Fruit fly (Drosophila melanogaster) whole organism, embryonic: Measurements from ENCODE around the gene CG33483.

ENCODE experiments used
- Adf1 ChIP-seq: fragments of 200-800 bp; sonication (Bioruptor generic); IDR thresholded peaks from 2 replicates; pipeline ENCODE4 v1.3.6; 2022; ENCODE audit warnings: missing biosample characterization, missing genetic modification characterization
- CG10147 ChIP-seq: fragments of 200-800 bp; sonication (Bioruptor generic); optimal IDR thresholded peaks from 2 replicates; lab custom pipeline; 2019; ENCODE audit warnings: missing biosample characterization, mild to moderate bottlenecking, missing genetic modification characterization, moderate library complexity
- CG10959 ChIP-seq: fragments of 200-800 bp; sonication (Bioruptor generic); IDR thresholded peaks from 2 replicates; pipeline ENCODE4 v1.3.6; 2022; ENCODE audit warnings: missing biosample characterization, missing genetic modification characterization
- CG11696 ChIP-seq: fragments of 200-800 bp; sonication (Bioruptor generic); IDR thresholded peaks from 2 replicates; pipeline ENCODE4 v1.3.6; 2022; ENCODE audit warnings: missing biosample characterization, missing genetic modification characterization
- CG11723 ChIP-seq: fragments of 200-800 bp; sonication (Bioruptor generic); optimal IDR thresholded peaks from 2 replicates; lab custom pipeline; 2017; ENCODE audit warnings: missing biosample characterization, mild to moderate bottlenecking, missing genetic modification characterization
- CG12236 ChIP-seq: fragments of 200-800 bp; sonication (Bioruptor generic); optimal IDR thresholded peaks from 2 replicates; lab custom pipeline; 2016; ENCODE audit warnings: missing biosample characterization, missing genetic modification characterization
- CG14710 ChIP-seq: fragments of 200-800 bp; sonication (Bioruptor generic); optimal IDR thresholded peaks from 3 replicates; lab custom pipeline; 2019; ENCODE audit warnings: missing biosample characterization, mild to moderate bottlenecking, missing genetic modification characterization, moderate library complexity
- CG17186 ChIP-seq: fragments of 200-800 bp; sonication (Bioruptor generic); optimal IDR thresholded peaks from 3 replicates; lab custom pipeline; 2017; ENCODE audit warnings: missing biosample characterization, missing genetic modification reagents, missing genetic modification characterization
- CG18011 ChIP-seq: fragments of 200-800 bp; sonication (Bioruptor generic); optimal IDR thresholded peaks from 2 replicates; lab custom pipeline; 2017; ENCODE audit warnings: missing biosample characterization, missing genetic modification characterization, mild to moderate bottlenecking, moderate library complexity, missing genotype
- CG32532 ChIP-seq: fragments of 200-800 bp; sonication (Bioruptor generic); IDR thresholded peaks from 2 replicates; pipeline ENCODE4 v1.3.6; 2022; ENCODE audit warnings: missing biosample characterization, missing genetic modification characterization
- CG3847 ChIP-seq: fragments of 200-800 bp; sonication (Bioruptor generic); IDR thresholded peaks from 2 replicates; pipeline ENCODE4 v1.3.6; 2022; ENCODE audit warnings: missing biosample characterization, missing genetic modification characterization
- CG6272 ChIP-seq: fragments of 200-800 bp; sonication (Bioruptor generic); IDR thresholded peaks from 2 replicates; pipeline ENCODE4 v1.3.6; 2022; ENCODE audit warnings: missing biosample characterization, missing genetic modification characterization
- CG6765 ChIP-seq: fragments of 200-800 bp; sonication (Bioruptor generic); optimal IDR thresholded peaks from 3 replicates; lab custom pipeline; 2017; ENCODE audit warnings: missing biosample characterization, mild to moderate bottlenecking, missing genetic modification characterization
- CG6813 ChIP-seq: fragments of 200-800 bp; sonication (Bioruptor generic); optimal IDR thresholded peaks from 2 replicates; lab custom pipeline; 2017; ENCODE audit warnings: missing biosample characterization, missing genetic modification characterization, mild to moderate bottlenecking, moderate library complexity, missing genetic modification reagents
- CG7786 ChIP-seq: fragments of 200-800 bp; sonication (Bioruptor generic); optimal IDR thresholded peaks from 2 replicates; lab custom pipeline; 2016; ENCODE audit warnings: missing biosample characterization, missing genetic modification characterization
- CG8765 ChIP-seq: fragments of 200-800 bp; sonication (Bioruptor generic); IDR thresholded peaks from 2 replicates; pipeline ENCODE4 v1.3.6; 2022; ENCODE audit warnings: missing biosample characterization, missing genetic modification characterization
- CG9876 ChIP-seq: fragments of 200-800 bp; sonication (Bioruptor generic); optimal IDR thresholded peaks from 2 replicates; lab custom pipeline; 2016; ENCODE audit warnings: missing biosample characterization, missing genetic modification characterization
- CTCF ChIP-seq: fragments of 200-800 bp; sonication (Bioruptor generic); optimal IDR thresholded peaks from 2 replicates; lab custom pipeline; 2017; ENCODE audit warnings: missing biosample characterization, mild to moderate bottlenecking, missing genetic modification characterization, moderate library complexity
- Chrac-16 ChIP-seq: fragments of 200-800 bp; sonication (Bioruptor generic); optimal IDR thresholded peaks from 3 replicates; lab custom pipeline; 2016; ENCODE audit warnings: missing biosample characterization, missing genetic modification characterization
- Dek ChIP-seq: fragments of 200-800 bp; sonication (Bioruptor generic); optimal IDR thresholded peaks from 3 replicates; lab custom pipeline; 2019; ENCODE audit warnings: missing biosample characterization, mild to moderate bottlenecking, missing genetic modification characterization, moderate library complexity
- Fer1 ChIP-seq: fragments of 200-800 bp; sonication (Bioruptor generic); optimal IDR thresholded peaks from 2 replicates; lab custom pipeline; 2017; ENCODE audit warnings: missing biosample characterization, mild to moderate bottlenecking, missing genetic modification characterization
- HHEX ChIP-seq: fragments of 200-800 bp; sonication (Bioruptor generic); optimal IDR thresholded peaks from 3 replicates; lab custom pipeline; 2017; ENCODE audit warnings: missing biosample characterization, mild to moderate bottlenecking, missing genetic modification characterization, missing genetic modification reagents
- Lpt ChIP-seq: fragments of >200 bp; optimal IDR thresholded peaks from 2 replicates; lab custom pipeline; 2018; ENCODE audit warnings: missing biosample characterization, missing genetic modification characterization
- Max ChIP-seq: fragments of 200-800 bp; sonication (Bioruptor generic); optimal IDR thresholded peaks from 2 replicates; lab custom pipeline; 2016; ENCODE audit warnings: missing biosample characterization, mild to moderate bottlenecking, missing genetic modification characterization
- Mrtf ChIP-seq: fragments of 200-800 bp; sonication (Bioruptor generic); IDR thresholded peaks from 3 replicates; pipeline ENCODE4 v1.3.6; 2022; ENCODE audit warnings: missing biosample characterization, missing genetic modification characterization
- Nf-YC ChIP-seq: fragments of 200-800 bp; optimal IDR thresholded peaks from 3 replicates; lab custom pipeline; 2019; ENCODE audit warnings: missing biosample characterization, mild to moderate bottlenecking, missing genetic modification characterization, moderate library complexity
- NfI ChIP-seq: fragments of 200-800 bp; sonication (Bioruptor generic); optimal IDR thresholded peaks from 3 replicates; lab custom pipeline; 2018; ENCODE audit warnings: missing biosample characterization, mild to moderate bottlenecking, missing genetic modification characterization, moderate library complexity
- Rfx ChIP-seq: fragments of 200-800 bp; sonication (Bioruptor generic); IDR thresholded peaks from 2 replicates; pipeline ENCODE4 v1.3.6; 2022; ENCODE audit warnings: missing biosample characterization, missing genetic modification characterization
- Sin3A ChIP-seq: fragments of >200 bp; optimal IDR thresholded peaks from 2 replicates; lab custom pipeline; 2018
- Tbp ChIP-seq: fragments of >200 bp; optimal IDR thresholded peaks from 2 replicates; lab custom pipeline; 2018; ENCODE audit warnings: missing biosample characterization, missing genetic modification characterization
- Xrp1 ChIP-seq: fragments of 200-800 bp; sonication (Bioruptor generic); IDR thresholded peaks from 2 replicates; pipeline ENCODE4 v1.3.6; 2022; ENCODE audit warnings: missing biosample characterization, missing genetic modification characterization
- aop ChIP-seq: fragments of 200-800 bp; sonication (Bioruptor generic); IDR thresholded peaks from 2 replicates; pipeline ENCODE4 v1.3.6; 2022; ENCODE audit warnings: missing biosample characterization, missing genetic modification characterization
- dan ChIP-seq: fragments of 200-800 bp; sonication (Bioruptor generic); IDR thresholded peaks from 2 replicates; pipeline ENCODE4 v1.3.6; 2022; ENCODE audit warnings: missing biosample characterization, missing genetic modification characterization
- dysf ChIP-seq: fragments of 200-800 bp; sonication (Bioruptor generic); IDR thresholded peaks from 3 replicates; pipeline ENCODE4 v1.3.6; 2022; ENCODE audit warnings: missing biosample characterization, missing genetic modification characterization
- eve ChIP-seq, 2 experiments: fragments of >200 bp; optimal IDR thresholded peaks; 2 replicates each; lab custom pipeline; 2017; ENCODE audit warnings: missing biosample characterization in 2 of 2, missing genetic modification characterization in 2 of 2
- exex ChIP-seq: fragments of 200-800 bp; sonication (Bioruptor generic); optimal IDR thresholded peaks from 4 replicates; lab custom pipeline; 2018; ENCODE audit warnings: missing biosample characterization, mild to moderate bottlenecking, missing genetic modification characterization, moderate library complexity
- gfzf ChIP-seq: fragments of 200-800 bp; sonication (Bioruptor generic); optimal IDR thresholded peaks from 2 replicates; lab custom pipeline; 2016; ENCODE audit warnings: missing biosample characterization, mild to moderate bottlenecking, missing genetic modification characterization, moderate library complexity
- ham ChIP-seq: fragments of 200-800 bp; sonication (Bioruptor generic); IDR thresholded peaks from 2 replicates; pipeline ENCODE4 v1.3.6; 2022; ENCODE audit warnings: missing biosample characterization, missing genetic modification characterization
- her ChIP-seq: fragments of 200-800 bp; sonication (Bioruptor generic); optimal IDR thresholded peaks from 2 replicates; lab custom pipeline; 2016; ENCODE audit warnings: missing biosample characterization, missing genetic modification characterization
- hth ChIP-seq: fragments of >200 bp; optimal IDR thresholded peaks from 2 replicates; lab custom pipeline; 2017; ENCODE audit warnings: inconsistent platforms
- jigr1 ChIP-seq: fragments of 200-800 bp; sonication (Bioruptor generic); IDR thresholded peaks from 3 replicates; pipeline ENCODE4 v1.3.6; 2022; ENCODE audit warnings: missing biosample characterization, missing genetic modification characterization
- lab ChIP-seq: fragments of 200-800 bp; sonication (Bioruptor generic); optimal IDR thresholded peaks from 3 replicates; lab custom pipeline; 2017; ENCODE audit warnings: missing biosample characterization, missing genetic modification characterization, mild to moderate bottlenecking, moderate library complexity, missing genetic modification reagents
- maf-S ChIP-seq: fragments of 200-800 bp; sonication (Bioruptor generic); optimal IDR thresholded peaks from 2 replicates; lab custom pipeline; 2016; ENCODE audit warnings: missing biosample characterization, missing genetic modification characterization
- nom ChIP-seq: fragments of 200-800 bp; sonication (Bioruptor generic); optimal IDR thresholded peaks from 2 replicates; lab custom pipeline; 2017; ENCODE audit warnings: missing biosample characterization, missing genetic modification characterization, mild to moderate bottlenecking, moderate library complexity, missing genetic modification reagents
- org-1 ChIP-seq: fragments of 200-800 bp; sonication (Bioruptor generic); optimal IDR thresholded peaks from 2 replicates; lab custom pipeline; 2017; ENCODE audit warnings: missing biosample characterization, missing genetic modification characterization
- peb ChIP-seq: fragments of 200-800 bp; sonication (Bioruptor generic); IDR thresholded peaks from 2 replicates; pipeline ENCODE4 v1.3.6; 2022; ENCODE audit warnings: missing biosample characterization, missing genetic modification characterization
- salm ChIP-seq: fragments of 200-800 bp; sonication (Bioruptor generic); optimal IDR thresholded peaks from 2 replicates; lab custom pipeline; 2018; ENCODE audit warnings: missing biosample characterization, mild to moderate bottlenecking, missing genetic modification characterization
- scrt ChIP-seq: fragments of 200-800 bp; sonication (Bioruptor generic); optimal IDR thresholded peaks from 2 replicates; lab custom pipeline; 2018; ENCODE audit warnings: missing biosample characterization, mild to moderate bottlenecking, missing genetic modification characterization, moderate library complexity
- sd ChIP-seq: fragments of 200-800 bp; sonication (Bioruptor generic); optimal IDR thresholded peaks from 3 replicates; lab custom pipeline; 2018; ENCODE audit warnings: missing biosample characterization, mild to moderate bottlenecking, missing genetic modification characterization, moderate library complexity
- sim ChIP-seq: fragments of 200-800 bp; sonication (Bioruptor generic); IDR thresholded peaks from 2 replicates; pipeline ENCODE4 v1.3.6; 2022; ENCODE audit warnings: missing biosample characterization, missing genetic modification characterization
- tin ChIP-seq: fragments of 200-800 bp; sonication (Bioruptor generic); optimal IDR thresholded peaks from 3 replicates; lab custom pipeline; 2016; ENCODE audit warnings: missing biosample characterization, missing genetic modification characterization
- tio ChIP-seq: fragments of 200-800 bp; sonication (Bioruptor generic); optimal IDR thresholded peaks from 2 replicates; lab custom pipeline; 2017; ENCODE audit warnings: missing biosample characterization, missing genetic modification characterization, inconsistent platforms
- tna ChIP-seq: fragments of 200-800 bp; sonication (Bioruptor generic); IDR thresholded peaks from 2 replicates; pipeline ENCODE4 v1.3.6; 2022; ENCODE audit warnings: missing biosample characterization, missing genetic modification characterization; ENCODE audit not compliant: partially characterized antibody
- z ChIP-seq: fragments of 200-800 bp; sonication (Bioruptor generic); IDR thresholded peaks from 3 replicates; pipeline ENCODE4 v1.3.6; 2022; ENCODE audit warnings: missing biosample characterization, missing genetic modification characterization

CG33483 gene

dm6 chr3R:30865365-30865770 lies 36.6 kb downstream of the CG33483 start (continued):
- TF ChIP-seq HHEX: no peak
- no peak for TF ChIP-seq jigr1 (GFP tag; lab: Robert Waterston, UW)
- no peak for TF ChIP-seq tio (GFP tag; lab: Kevin White, UChicago)
- no peak for TF ChIP-seq CG10147 (GFP tag; lab: Kevin White, UChicago)
- TF ChIP-seq Mrtf: no peak
- no peak for TF ChIP-seq CG6813
- TF ChIP-seq Rfx: no peak
- no peak for TF ChIP-seq exex (tag; lab: Kevin White, UChicago)
- TF ChIP-seq her (GFP tag; lab: Kevin White, UChicago): no peak
- TF ChIP-seq eve (GFP tag; optimal IDR thresholded peaks at IDR 0.05; lab: Kevin White, UChicago): peak in 1 of 2 experiments; percentile 69
- TF ChIP-seq scrt: no peak
- no peak for TF ChIP-seq gfzf
- peak; percentile 25 for TF ChIP-seq Chrac-16 (GFP tag; lab: Kevin White, UChicago)
- TF ChIP-seq org-1 (GFP tag; lab: Kevin White, UChicago): no peak
- no peak for TF ChIP-seq NfI
- TF ChIP-seq Tbp: no peak
- no peak for TF ChIP-seq CG12236
- TF ChIP-seq Max: no peak
- peak; percentile 24 for TF ChIP-seq tin (GFP tag; lab: Kevin White, UChicago)
- no peak for TF ChIP-seq ham
- TF ChIP-seq Xrp1: peak; percentile 73
- no peak for TF ChIP-seq Sin3A
- no peak for TF ChIP-seq CG9876 (GFP tag; lab: Kevin White, UChicago)
- TF ChIP-seq nom (GFP tag; lab: Kevin White, UChicago): no peak
- TF ChIP-seq lab (GFP tag; lab: Kevin White, UChicago): peak; percentile 41
- 0 out of 3 replicates have a peak, but pooled peaks have one; percentile 21 for TF ChIP-seq dysf (GFP tag; lab: Robert Waterston, UW)
- no peak for TF ChIP-seq CG6765 (GFP tag; lab: Kevin White, UChicago)
- TF ChIP-seq CG7786 (GFP tag; lab: Kevin White, UChicago): no peak
- TF ChIP-seq Nf-YC (tag; lab: Kevin White, UChicago): peak; percentile 35
- TF ChIP-seq z (GFP tag; lab: Robert Waterston, UW): no peak
- no peak for TF ChIP-seq aop (GFP tag; lab: Robert Waterston, UW)
- TF ChIP-seq CG8765 (GFP tag; lab: Robert Waterston, UW): no peak
- no peak for TF ChIP-seq CG11723 (GFP tag; lab: Kevin White, UChicago)
- no peak for TF ChIP-seq sim (GFP tag; lab: Robert Waterston, UW)
- TF ChIP-seq CG17186: no peak
- no peak for TF ChIP-seq dan
- TF ChIP-seq peb: 0 out of 2 replicates have a peak, but pooled peaks have one; percentile 12
- TF ChIP-seq CG3847: peak; percentile 29; the same call in 1 of the 2 replicates
- no peak for TF ChIP-seq CG18011 (GFP tag; lab: Kevin White, UChicago)
- no peak for TF ChIP-seq Adf1 (GFP tag; lab: Robert Waterston, UW)
- no peak for TF ChIP-seq CG32532
- peak; percentile 43; the same call in 1 of the 2 replicates for TF ChIP-seq CG10959 (GFP tag; lab: Robert Waterston, UW)
- TF ChIP-seq Dek (tag; lab: Kevin White, UChicago): no peak
- no peak for TF ChIP-seq Fer1 (GFP tag; lab: Kevin White, UChicago)
- TF ChIP-seq maf-S (GFP tag; lab: Kevin White, UChicago): no peak
- no peak for TF ChIP-seq tna (GFP tag; lab: Robert Waterston, UW)
- peak; percentile 41 for TF ChIP-seq CG14710
- no peak for TF ChIP-seq hth (lab: Kevin White, UChicago)
- TF ChIP-seq CTCF: no peak
- no peak for TF ChIP-seq CG11696 (GFP tag; lab: Robert Waterston, UW)
- no peak for TF ChIP-seq CG6272 (GFP tag; lab: Robert Waterston, UW)
- TF ChIP-seq Lpt (GFP tag; lab: Kevin White, UChicago): no peak
- TF ChIP-seq sd: no peak
- TF ChIP-seq salm (tag; lab: Kevin White, UChicago): no peak
